Fruit fly (Drosophila melanogaster): ENCODE results near the gene chp.

Gene chp

DNA sequence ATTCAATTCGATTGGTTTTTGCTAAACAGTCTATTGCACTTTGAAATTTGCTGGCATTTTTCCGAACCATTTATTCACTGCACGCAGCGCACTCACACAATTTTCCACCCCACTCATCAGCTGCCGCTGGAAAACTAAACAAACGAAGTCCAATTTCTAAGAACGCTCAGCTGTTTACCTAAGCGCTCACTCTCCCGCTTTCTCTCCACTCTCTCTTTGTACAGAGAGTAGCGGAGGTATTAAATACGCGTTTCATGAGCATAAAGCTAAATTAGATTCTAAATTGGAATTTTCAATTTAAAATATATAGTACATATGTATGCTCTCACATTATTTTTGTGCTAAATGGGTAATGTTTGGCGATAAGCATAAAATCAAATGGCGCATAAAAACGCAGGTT, 41.6 kb downstream of the chp start, which contains the start of gene stops (continued):
- TF ChIP-seq CG12659 (GFP tag; optimal IDR thresholded peaks at IDR 0.05) (no peak), CG15696 (tag; optimal IDR thresholded peaks at IDR 0.05) (peak; percentile 31), CG5245 (GFP tag; optimal IDR thresholded peaks at IDR 0.05) (no peak), CG8290 (GFP tag; optimal IDR thresholded peaks at IDR 0.05) (no peak), CG8290 (tag; optimal IDR thresholded peaks at IDR 0.05) (peak in 1 of 2 experiments; percentile 11), CG6854 (GFP tag; optimal IDR thresholded peaks at IDR 0.05) (peak; percentile 44), CG11247 (GFP tag; IDR thresholded peaks at IDR 0.05) (peak; percentile 50; the same call in 1 of the 2 replicates), CG14050 (GFP tag; IDR thresholded peaks at IDR 0.05) (0 out of 3 replicates have a peak, but pooled peaks have one; percentile 19), cato (GFP tag; optimal IDR thresholded peaks at IDR 0.05; ENCODE audit: borderline replicate concordance) (no peak), CG13123 (GFP tag; optimal IDR thresholded peaks at IDR 0.05) (peak; percentile 16), mld (GFP tag; IDR thresholded peaks at IDR 0.05; ENCODE audit: partially characterized antibody) (no peak), CG4424 (GFP tag; optimal IDR thresholded peaks at IDR 0.05) (peak; percentile 42), gem (tag; optimal IDR thresholded peaks at IDR 0.05) (peak; percentile 31), Fer3 (tag; optimal IDR thresholded peaks at IDR 0.05) (peak; percentile 52), abd-A (tag; optimal IDR thresholded peaks at IDR 0.05) (no peak), chn (GFP tag; optimal IDR thresholded peaks at IDR 0.05) (peak; percentile 19), schlank (tag; optimal IDR thresholded peaks at IDR 0.05) (no peak), caup (GFP tag; optimal IDR thresholded peaks at IDR 0.05; ENCODE audit: severe bottlenecking) (peak; percentile 57), CG13624 (GFP tag; optimal IDR thresholded peaks at IDR 0.05) (peak; percentile 12), CG3407 (GFP tag; optimal IDR thresholded peaks at IDR 0.05) (peak; percentile 71), Mes4 (GFP tag; optimal IDR thresholded peaks at IDR 0.05) (peak; percentile 30), CG8924 (tag; optimal IDR thresholded peaks at IDR 0.05) (no peak), chinmo (GFP tag; IDR thresholded peaks at IDR 0.05; ENCODE audit: partially characterized antibody) (no peak), Jarid2 (GFP tag; optimal IDR thresholded peaks at IDR 0.05) (peak; percentile 38), CG13424 (tag; optimal IDR thresholded peaks at IDR 0.05) (no peak), CG9932 (GFP tag; IDR thresholded peaks at IDR 0.05) (no peak), CG2116 (GFP tag; optimal IDR thresholded peaks at IDR 0.05) (peak; percentile 5), hth (optimal IDR thresholded peaks at IDR 0.05) (no peak), CG1024 (GFP tag; IDR thresholded peaks at IDR 0.05) (peak; percentile 44; the same call in 1 of the 2 replicates), Gug (GFP tag; IDR thresholded peaks at IDR 0.05) (no peak), CG13296 (GFP tag; optimal IDR thresholded peaks at IDR 0.05) (no peak), scrt (GFP tag; optimal IDR thresholded peaks at IDR 0.05) (no peak), gsb-n (tag; optimal IDR thresholded peaks at IDR 0.05) (peak; percentile 27), salm (tag; optimal IDR thresholded peaks at IDR 0.05) (peak; percentile 7), lov (optimal IDR thresholded peaks at IDR 0.05) (no peak), lov (GFP tag; IDR thresholded peaks at IDR 0.05) (no peak), CG9727 (GFP tag; optimal IDR thresholded peaks at IDR 0.05) (peak; percentile 41), dpn (GFP tag; optimal IDR thresholded peaks at IDR 0.05) (peak in 1 of 2 experiments; percentile 34), CG11696 (GFP tag; IDR thresholded peaks at IDR 0.05) (no peak), Camta (GFP tag; optimal IDR thresholded peaks at IDR 0.05) (peak; percentile 53), CG6765 (GFP tag; optimal IDR thresholded peaks at IDR 0.05) (no peak), CG7987 (GFP tag; optimal IDR thresholded peaks at IDR 0.05) (peak; percentile 65), slp2 (GFP tag; optimal IDR thresholded peaks at IDR 0.05) (no peak), Med (GFP tag) (peak; percentile 91), Dek (tag; optimal IDR thresholded peaks at IDR 0.05) (no peak), CG33213 (GFP tag; optimal IDR thresholded peaks at IDR 0.05) (peak; percentile 61), ewg (GFP tag; optimal IDR thresholded peaks at IDR 0.05) (peak; percentile 41), D (optimal IDR thresholded peaks at IDR 0.05) (no peak), D (GFP tag; optimal IDR thresholded peaks at IDR 0.05) (peak; percentile 19), CG4282 (GFP tag; optimal IDR thresholded peaks at IDR 0.05) (no peak), CG17802 (tag; optimal IDR thresholded peaks at IDR 0.05) (peak; percentile 59)

Measured in whole organism, embryonic.